Worm (Caenorhabditis elegans) whole organism, L4 larva: Measurements from ENCODE around the gene jhdm-1.
A peak's percentile ranks its signal among the peaks of the same experiment; 100 is the strongest.

Source experiments
- F37D6.2 ChIP-seq: sonication (generic microtip); optimal IDR thresholded peaks from 2 replicates; lab custom pipeline; 2016; ENCODE audit warnings: mild to moderate bottlenecking, missing genetic modification characterization, missing compliant biosample characterization
- F44E2.7 ChIP-seq: fragments of 200-800 bp; sonication (Bioruptor generic); IDR thresholded peaks from 2 replicates; pipeline ENCODE4 v2.1.2; 2022; ENCODE audit warnings: missing genetic modification characterization, missing compliant biosample characterization
- ZK337.2 ChIP-seq: fragments of 200-800 bp; sonication (Bioruptor generic); IDR thresholded peaks from 2 replicates; pipeline ENCODE4 v1.3.6; 2022; ENCODE audit warnings: missing genetic modification reagents, missing genetic modification characterization, missing compliant biosample characterization
- aha-1 ChIP-seq: fragments of 150-350 bp; peaks from one replicate; lab custom pipeline; 2014; ENCODE audit warnings: missing biosample characterization, missing genetic modification characterization
- aly-2 ChIP-seq: sonication (generic microtip); optimal IDR thresholded peaks from 2 replicates; lab custom pipeline; 2018; ENCODE audit warnings: missing biosample characterization, missing genetic modification characterization
- arid-1 ChIP-seq: fragments of 200-800 bp; sonication (Bioruptor generic); conservative IDR thresholded peaks from 2 replicates; pipeline ENCODE4 v1.3.6; 2022; ENCODE audit warnings: missing genetic modification reagents, missing genetic modification characterization, missing compliant biosample characterization
- ceh-28 ChIP-seq: fragments of 150-350 bp; optimal IDR thresholded peaks from 2 replicates; lab custom pipeline; 2014; ENCODE audit warnings: missing biosample characterization, missing genetic modification reagents, missing genetic modification characterization
- ceh-32 ChIP-seq: sonication (generic microtip); optimal IDR thresholded peaks from 2 replicates; lab custom pipeline; 2016; ENCODE audit warnings: mild to moderate bottlenecking, missing genetic modification characterization, missing compliant biosample characterization; ENCODE audit not compliant: poor library complexity
- cey-2 ChIP-seq: sonication (generic microtip); optimal IDR thresholded peaks from 3 replicates; lab custom pipeline; 2017; ENCODE audit warnings: missing genetic modification characterization, mild to moderate bottlenecking, missing compliant biosample characterization, antibody characterized with exemption, borderline replicate concordance; ENCODE audit not compliant: insufficient read depth
- ctbp-1 ChIP-seq: fragments of 200-800 bp; sonication (Bioruptor generic); IDR thresholded peaks from 2 replicates; pipeline ENCODE4 v1.3.6; 2022; ENCODE audit warnings: missing genetic modification reagents, missing genetic modification characterization, missing compliant biosample characterization
- daf-19 ChIP-seq: fragments of 200-800 bp; sonication (Bioruptor generic); conservative IDR thresholded peaks from 2 replicates; pipeline ENCODE4 v1.3.6; 2022; ENCODE audit warnings: missing genetic modification characterization, missing compliant biosample characterization
- dmd-6 ChIP-seq: fragments of 200-800 bp; sonication (Bioruptor generic); IDR thresholded peaks from 2 replicates; pipeline ENCODE4 v1.3.6; 2022; ENCODE audit warnings: missing genetic modification reagents, missing genetic modification characterization, missing compliant biosample characterization
- dpl-1 ChIP-seq: fragments of 150-350 bp; optimal IDR thresholded peaks from 2 replicates; lab custom pipeline; 2014; ENCODE audit warnings: missing biosample characterization, missing genetic modification reagents, missing genetic modification characterization
- dve-1 ChIP-seq: sonication (generic microtip); optimal IDR thresholded peaks from 2 replicates; lab custom pipeline; 2017; ENCODE audit warnings: antibody characterized with exemption, mild to moderate bottlenecking, missing genetic modification characterization, missing compliant biosample characterization; ENCODE audit not compliant: insufficient read depth
- fkh-10 ChIP-seq: fragments of 150-350 bp; optimal IDR thresholded peaks from 2 replicates; lab custom pipeline; 2014; ENCODE audit warnings: missing biosample characterization, missing genetic modification reagents, missing genetic modification characterization
- hlh-30 ChIP-seq: sonication (generic microtip); optimal IDR thresholded peaks from 2 replicates; lab custom pipeline; 2017; ENCODE audit warnings: antibody characterized with exemption, mild to moderate bottlenecking, missing genetic modification characterization, missing compliant biosample characterization; ENCODE audit not compliant: insufficient read depth
- lim-7 ChIP-seq: fragments of 200-800 bp; sonication (Bioruptor generic); IDR thresholded peaks from 2 replicates; pipeline ENCODE4 v1.3.6; 2022; ENCODE audit warnings: missing genetic modification characterization, missing compliant biosample characterization
- lin-13 ChIP-seq: fragments of 150-350 bp; optimal IDR thresholded peaks from 2 replicates; lab custom pipeline; 2014; ENCODE audit warnings: missing biosample characterization, missing genetic modification reagents, missing genetic modification characterization
- lin-15B ChIP-seq: fragments of 150-350 bp; sonication (generic microtip); optimal IDR thresholded peaks from 3 replicates; lab custom pipeline; 2014; ENCODE audit warnings: missing biosample characterization, missing genetic modification characterization
- lin-38 ChIP-seq: fragments of 200-800 bp; sonication (Bioruptor generic); IDR thresholded peaks from 2 replicates; pipeline ENCODE4 v1.3.6; 2022; ENCODE audit warnings: missing genetic modification reagents, missing genetic modification characterization, missing compliant biosample characterization
- lsy-2 ChIP-seq, 2 experiments: fragments of 150-350 bp in 1 of 2; sonication (generic microtip) in 1 of 2; optimal IDR thresholded peaks; 2 replicates each; lab custom pipeline; 2014 to 2017; ENCODE audit warnings: missing biosample characterization in 2 of 2, missing genetic modification characterization in 2 of 2
- madf-5 ChIP-seq, 2 experiments: fragments of 200-800 bp; sonication (Bioruptor generic); IDR thresholded peaks; 2 replicates each; pipeline ENCODE4 v1.3.6; 2022; ENCODE audit warnings: missing compliant biosample characterization in 2 of 2, missing genetic modification characterization in 2 of 2
- madf-9 ChIP-seq: fragments of 200-800 bp; sonication (Bioruptor generic); conservative IDR thresholded peaks from 2 replicates; pipeline ENCODE4 v1.3.6; 2022; ENCODE audit warnings: missing genetic modification reagents, missing genetic modification characterization, missing compliant biosample characterization
- mes-2 ChIP-seq: sonication (generic microtip); optimal IDR thresholded peaks from 2 replicates; lab custom pipeline; 2016; ENCODE audit warnings: missing genotype, mild to moderate bottlenecking, missing genetic modification characterization, missing compliant biosample characterization; ENCODE audit not compliant: poor library complexity, severe bottlenecking
- nhr-11 ChIP-seq: fragments of 150-350 bp; optimal IDR thresholded peaks from 2 replicates; lab custom pipeline; 2014; ENCODE audit warnings: missing biosample characterization, missing genetic modification characterization
- nhr-76 ChIP-seq: fragments of 150-350 bp; optimal IDR thresholded peaks from 2 replicates; lab custom pipeline; 2014; ENCODE audit warnings: missing biosample characterization, missing genetic modification characterization
- rbr-2 ChIP-seq: sonication (generic microtip); optimal IDR thresholded peaks from 2 replicates; lab custom pipeline; 2016; ENCODE audit warnings: missing genotype, missing genetic modification characterization, missing compliant biosample characterization
- set-16 ChIP-seq: fragments of 200-800 bp; sonication (Bioruptor generic); IDR thresholded peaks from 2 replicates; pipeline ENCODE4 v1.3.6; 2022; ENCODE audit warnings: missing genetic modification reagents, missing genetic modification characterization, missing compliant biosample characterization
- spr-1 ChIP-seq: sonication (generic microtip); optimal IDR thresholded peaks from 2 replicates; lab custom pipeline; 2016; ENCODE audit warnings: mild to moderate bottlenecking, missing genetic modification characterization, missing compliant biosample characterization
- unc-130 ChIP-seq: sonication (generic microtip); optimal IDR thresholded peaks from 2 replicates; lab custom pipeline; 2016; ENCODE audit warnings: missing genetic modification reagents, missing genetic modification characterization, missing compliant biosample characterization
- unc-39 ChIP-seq: sonication (generic microtip); optimal IDR thresholded peaks from 2 replicates; lab custom pipeline; 2017; ENCODE audit warnings: missing biosample characterization, missing genetic modification characterization
- ztf-11 ChIP-seq: fragments of 150-350 bp; optimal IDR thresholded peaks from 2 replicates; lab custom pipeline; 2014; ENCODE audit warnings: missing biosample characterization, missing genetic modification characterization

jhdm-1 gene

DNA sequence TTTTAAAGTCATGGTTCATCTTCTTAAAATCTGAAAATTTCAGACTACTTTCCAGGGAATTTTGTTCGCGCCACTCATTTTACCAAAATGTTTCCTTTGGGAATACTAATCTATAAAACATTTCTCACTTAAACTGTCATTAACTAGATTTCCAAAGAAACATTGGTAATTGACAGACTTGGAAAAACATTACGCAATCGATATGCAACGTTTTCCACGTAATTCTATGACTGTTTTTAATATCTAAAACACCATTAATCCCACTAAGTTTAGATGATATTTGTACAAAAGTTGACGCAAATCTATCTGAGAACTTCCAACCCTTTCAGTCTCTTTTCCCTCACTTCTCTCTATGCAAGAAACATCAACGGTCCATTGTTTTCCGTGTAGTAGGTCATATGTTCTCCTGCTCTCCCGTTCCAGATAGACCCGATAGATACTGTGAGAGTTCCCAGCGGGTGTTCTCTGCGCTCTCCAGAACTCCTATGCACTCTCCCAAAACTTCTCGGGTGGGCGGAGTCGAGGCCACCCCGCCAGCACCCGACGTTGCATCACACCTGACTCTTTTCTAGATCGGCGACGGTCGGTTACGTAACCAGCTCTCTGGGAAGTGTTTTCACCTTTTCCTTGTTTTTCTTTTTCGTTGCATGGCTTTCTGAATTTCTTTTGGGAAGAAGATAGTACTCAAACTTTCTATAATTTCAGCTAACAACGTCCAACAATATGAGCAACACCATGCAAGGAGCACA is 24.1 kb downstream of the jhdm-1 start, which contains the start of gene zip-8:
Gene zip-8 (plus strand): TSS at position 700 of the 749 bp plus-strand sequence.
- TF ChIP-seq set-16 (GFP tag; lab: Robert Waterston, UW) (peak; percentile 66), unc-130 (no peak), ZK337.2 (GFP tag; lab: Robert Waterston, UW) (no peak), nhr-11 (no peak), unc-39 (tag; lab: Kevin White, UChicago) (no peak), ztf-11 (tag; lab: Kevin White, UChicago) (no peak), fkh-10 (GFP tag; lab: Kevin White, UChicago) (no peak), lin-38 (GFP tag; lab: Robert Waterston, UW) (no peak), madf-5 (GFP tag; IDR thresholded peaks at IDR 0.05; lab: Robert Waterston, UW) (no peak), aly-2 (tag; lab: Kevin White, UChicago) (no peak), dve-1 (tag; lab: Kevin White, UChicago) (no peak), aha-1 (tag; lab: Kevin White, UChicago) (peak; percentile 71), lsy-2 (tag; optimal IDR thresholded peaks at IDR 0.05; lab: Kevin White, UChicago) (no peak), ceh-32 (no peak), dpl-1 (GFP tag; lab: Kevin White, UChicago) (no peak), F44E2.7 (GFP tag; lab: Robert Waterston, UW) (no peak), arid-1 (GFP tag; lab: Robert Waterston, UW) (no peak)

DNA sequence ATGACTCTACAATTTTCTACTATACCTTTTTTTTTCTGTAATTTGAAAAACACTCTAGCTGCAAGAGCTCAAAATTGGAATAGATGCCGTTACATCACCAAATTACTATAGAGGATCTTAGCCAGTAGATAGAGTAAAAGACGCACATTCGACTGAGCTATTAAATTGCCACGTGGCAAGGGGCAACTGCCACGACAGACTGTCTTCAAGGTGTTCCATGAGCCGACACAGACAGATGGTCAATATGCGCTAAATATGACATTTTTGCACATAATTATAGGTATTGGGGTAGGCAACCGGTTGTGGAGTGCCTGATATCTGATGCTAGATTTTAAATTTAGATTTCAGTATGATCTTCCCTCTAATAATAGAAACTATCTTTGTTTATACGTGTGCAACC is 25.2 kb downstream of the jhdm-1 start:
- TF ChIP-seq aha-1 (tag; lab: Kevin White, UChicago) (peak; percentile 93), F37D6.2 (no peak)
- TF ChIP-seq, all 104 proteins: peak for 1

- no peak for TF ChIP-seq ceh-32
- no peak for TF ChIP-seq spr-1 (tag; lab: Kevin White, UChicago)
- no peak for TF ChIP-seq hlh-30 (tag; lab: Kevin White, UChicago)
- no peak for TF ChIP-seq lim-7
- TF ChIP-seq cey-2 (tag; lab: Kevin White, UChicago), result no peak
- no peak for TF ChIP-seq lin-38 (GFP tag; lab: Robert Waterston, UW)
- TF ChIP-seq ctbp-1 (GFP tag; lab: Robert Waterston, UW), result no peak
- no peak for TF ChIP-seq mes-2 (tag; lab: Kevin White, UChicago)
- TF ChIP-seq ceh-28 (tag; lab: Kevin White, UChicago), result no peak
- no peak for TF ChIP-seq unc-39 (tag; lab: Kevin White, UChicago)
- no peak for TF ChIP-seq fkh-10 (GFP tag; lab: Kevin White, UChicago)
Observed at ce11 chrIII:6482918-6483317, 28.6 kb downstream of the jhdm-1 start, which contains the start of gene chtb-2. chtb-2 (plus strand) TSS chrIII:6483218.

ce11 chrIII:6488916-6489315 is 34.6 kb downstream of the jhdm-1 start:
- TF ChIP-seq fkh-10 (GFP tag; lab: Kevin White, UChicago), result no peak
- TF ChIP-seq lsy-2 (tag; optimal IDR thresholded peaks at IDR 0.05; lab: Kevin White, UChicago), result no peak
- TF ChIP-seq lin-15B (tag; lab: Kevin White, UChicago), result no peak
- peak; percentile 63 for TF ChIP-seq dpl-1 (GFP tag; lab: Kevin White, UChicago)
- TF ChIP-seq dmd-6 (GFP tag; lab: Robert Waterston, UW), result no peak
- TF ChIP-seq madf-9, result no peak
- TF ChIP-seq aly-2 (tag; lab: Kevin White, UChicago), result no peak
- no peak for TF ChIP-seq nhr-76 (tag; lab: Kevin White, UChicago)
- no peak for TF ChIP-seq daf-19 (GFP tag; lab: Robert Waterston, UW)
- no peak for TF ChIP-seq set-16 (GFP tag; lab: Robert Waterston, UW)
- TF ChIP-seq rbr-2 (tag; lab: Kevin White, UChicago), result peak; percentile 24
- TF ChIP-seq ctbp-1 (GFP tag; lab: Robert Waterston, UW), result no peak
- TF ChIP-seq lin-13 (GFP tag; lab: Kevin White, UChicago), result no peak
